Worm (Caenorhabditis elegans): ENCODE measurements around the gene nspa-2.
"Not testable (repeated sequence)": the region's sequence is repeated elsewhere in the genome, so short reads cannot be mapped to it uniquely, and the experiment has no call there.

- not testable (repeated sequence) for TF ChIP-seq ceh-24 (tag; optimal IDR thresholded peaks at IDR 0.05); fkh-10 (GFP tag; optimal IDR thresholded peaks at IDR 0.05); pag-3 (tag; optimal IDR thresholded peaks at IDR 0.05; ENCODE audit: borderline replicate concordance)
Observed at ce11 chrV:14890782-14891181, at the start of gene nspa-2.
